Fruit fly (Drosophila melanogaster) whole organism: ENCODE measurements around the gene CG42232.

Experiments used
- CG8478 ChIP-seq: fragments of >200 bp; optimal IDR thresholded peaks from 2 replicates; lab custom pipeline; 2018; ENCODE audit warnings: inconsistent platforms
- Dll ChIP-seq: fragments of >200 bp; optimal IDR thresholded peaks from 2 replicates; lab custom pipeline; 2017
- EcR ChIP-seq, 2 experiments: fragments of >200 bp; optimal IDR thresholded peaks; 2 replicates each; lab custom pipeline; 2017; ENCODE audit warnings: missing biosample characterization in 2 of 2, missing genetic modification characterization in 2 of 2, missing genetic modification reagents in 2 of 2
- psq ChIP-seq: fragments of >200 bp; optimal IDR thresholded peaks from 2 replicates; lab custom pipeline; 2017
- usp ChIP-seq: fragments of >200 bp; optimal IDR thresholded peaks from 2 replicates; lab custom pipeline; 2017; ENCODE audit warnings: missing biosample characterization, missing genetic modification characterization, mixed read lengths

DNA sequence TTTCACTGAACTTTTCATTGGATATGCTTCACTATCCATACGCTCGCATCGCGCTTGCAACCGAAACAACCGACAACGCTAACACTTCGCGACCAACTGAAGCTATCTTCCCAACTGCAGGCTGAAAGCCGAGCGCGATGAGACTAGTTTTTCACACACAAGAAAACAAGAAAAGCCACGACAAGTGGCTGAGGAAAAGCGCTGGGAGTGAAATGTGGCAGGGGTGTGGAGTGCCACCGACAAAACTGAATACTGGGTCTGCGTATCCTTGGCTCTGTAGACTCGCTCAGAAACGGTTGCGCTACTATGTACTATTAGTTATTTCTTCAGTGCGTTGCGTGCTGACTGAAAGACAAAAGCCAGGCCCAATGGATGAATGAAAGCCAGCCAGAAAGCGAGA, 25.9 kb upstream of the CG42232 start, which contains the start of gene Cad89D:
- no peak for TF ChIP-seq EcR (GFP tag; optimal IDR thresholded peaks at IDR 0.05; lab: Kevin White, UChicago)
- no peak for TF ChIP-seq Dll (lab: Kevin White, UChicago)
- TF ChIP-seq psq (lab: Kevin White, UChicago) = no peak
- TF ChIP-seq usp (GFP tag; lab: Kevin White, UChicago) = no peak
- TF ChIP-seq CG8478 (lab: Kevin White, UChicago) = no peak
